Fruit fly (Drosophila melanogaster): ENCODE results near the gene CG8260.

Gene CG8260

dm6 chrX:15788235-15789187 is 32.4 kb downstream of the CG8260 start, which contains the start of gene Rhp (continued):
- TF ChIP-seq CG4707 (GFP tag; optimal IDR thresholded peaks at IDR 0.05) (peak; percentile 62), ato (GFP tag; IDR thresholded peaks at IDR 0.05; ENCODE audit: partially characterized antibody) (no peak), sd (tag; optimal IDR thresholded peaks at IDR 0.05) (no peak), unpg (GFP tag; optimal IDR thresholded peaks at IDR 0.05) (peak; percentile 51), CG9932 (GFP tag; IDR thresholded peaks at IDR 0.05) (no peak), YL-1 (GFP tag; optimal IDR thresholded peaks at IDR 0.05) (peak; percentile 43), Awh (GFP tag; IDR thresholded peaks at IDR 0.05) (peak; percentile 55), CG4854 (GFP tag; optimal IDR thresholded peaks at IDR 0.05) (no peak), CG14014 (GFP tag; IDR thresholded peaks at IDR 0.05) (peak; percentile 63; the same call in 1 of the 2 replicates), pnt (GFP tag; optimal IDR thresholded peaks at IDR 0.05) (no peak), ci (GFP tag; IDR thresholded peaks at IDR 0.05) (peak; percentile 31; the same call in 1 of the 3 replicates), Fer3 (tag; optimal IDR thresholded peaks at IDR 0.05) (peak; percentile 51), CG12104 (GFP tag; optimal IDR thresholded peaks at IDR 0.05) (peak; percentile 32), Fer1 (GFP tag; optimal IDR thresholded peaks at IDR 0.05) (peak; percentile 66), stwl (tag; optimal IDR thresholded peaks at IDR 0.05) (no peak), Dll (GFP tag; IDR thresholded peaks at IDR 0.05; ENCODE audit: partially characterized antibody) (no peak), Neu2 (GFP tag; optimal IDR thresholded peaks at IDR 0.05; ENCODE audit: borderline replicate concordance) (no peak), CG11093 (GFP tag; IDR thresholded peaks at IDR 0.05) (no peak), Rfx (GFP tag; IDR thresholded peaks at IDR 0.05) (no peak), Oli (tag; optimal IDR thresholded peaks at IDR 0.05) (peak; percentile 16), Dip3 (GFP tag; optimal IDR thresholded peaks at IDR 0.05) (no peak), crol (GFP tag; IDR thresholded peaks at IDR 0.05) (no peak), NK7.1 (GFP tag; optimal IDR thresholded peaks at IDR 0.05) (no peak), Mrtf (GFP tag; IDR thresholded peaks at IDR 0.05) (no peak), so (GFP tag; IDR thresholded peaks at IDR 0.05) (peak; percentile 38; the same call in 2 of the 3 replicates), CG18619 (GFP tag; optimal IDR thresholded peaks at IDR 0.05) (peak; percentile 48), C15 (GFP tag; IDR thresholded peaks at IDR 0.05) (no peak), gem (tag; optimal IDR thresholded peaks at IDR 0.05) (peak; percentile 68), CG3281 (GFP tag; optimal IDR thresholded peaks at IDR 0.05) (peak; percentile 16), pan (optimal IDR thresholded peaks at IDR 0.05) (no peak), pan (GFP tag; optimal IDR thresholded peaks at IDR 0.05 in 1 of 2, IDR thresholded peaks at IDR 0.05 in 1 of 2) (no peak), CG15696 (tag; optimal IDR thresholded peaks at IDR 0.05) (peak; percentile 75), lola (GFP tag; optimal IDR thresholded peaks at IDR 0.05) (peak in 1 of 3 experiments; percentile 23), btn (GFP tag; optimal IDR thresholded peaks at IDR 0.05) (no peak), CoRest (tag; optimal IDR thresholded peaks at IDR 0.05) (peak; percentile 45), CG6854 (GFP tag; optimal IDR thresholded peaks at IDR 0.05) (no peak), MESR4 (GFP tag; optimal IDR thresholded peaks at IDR 0.05) (peak; percentile 18), mirr (GFP tag; optimal IDR thresholded peaks at IDR 0.05) (peak; percentile 30), Abd-B (GFP tag; optimal IDR thresholded peaks at IDR 0.05) (no peak), Hr3 (GFP tag; optimal IDR thresholded peaks at IDR 0.05) (no peak), CG12659 (GFP tag; optimal IDR thresholded peaks at IDR 0.05) (peak; percentile 12), CG2116 (GFP tag; optimal IDR thresholded peaks at IDR 0.05) (peak; percentile 45), nom (GFP tag; optimal IDR thresholded peaks at IDR 0.05) (peak; percentile 90), otp (GFP tag; IDR thresholded peaks at IDR 0.05) (no peak), CG9437 (GFP tag; optimal IDR thresholded peaks at IDR 0.05) (no peak), CG2875 (GFP tag; optimal IDR thresholded peaks at IDR 0.05) (peak; percentile 46), CG10462 (GFP tag; optimal IDR thresholded peaks at IDR 0.05) (no peak), CG16863 (GFP tag; optimal IDR thresholded peaks at IDR 0.05) (peak; percentile 4)
